Worm (Caenorhabditis elegans) whole organism, L1 larva: ENCODE measurements around the gene chil-17.

ENCODE experiments used
- C16A3.4 ChIP-seq: fragments of 150-350 bp; optimal IDR thresholded peaks from 2 replicates; lab custom pipeline; 2014; ENCODE audit warnings: missing biosample characterization, missing genetic modification characterization
- alr-1 ChIP-seq: fragments of 200-800 bp; sonication (Bioruptor generic); optimal IDR thresholded peaks from 2 replicates; lab custom pipeline; 2018; ENCODE audit warnings: borderline replicate concordance, mild to moderate bottlenecking, missing genetic modification characterization, missing compliant biosample characterization
- aly-2 ChIP-seq: fragments of 150-350 bp; optimal IDR thresholded peaks from 2 replicates; lab custom pipeline; 2014; ENCODE audit warnings: missing biosample characterization, missing genetic modification characterization
- ama-1 ChIP-seq: fragments of 150-350 bp; optimal IDR thresholded peaks from 2 replicates; lab custom pipeline; 2014
- blmp-1 ChIP-seq: fragments of 150-350 bp; optimal IDR thresholded peaks from 2 replicates; lab custom pipeline; 2014; ENCODE audit warnings: missing biosample characterization, missing genetic modification characterization
- ceh-63 ChIP-seq: fragments of 200-800 bp; sonication (Bioruptor generic); optimal IDR thresholded peaks from 2 replicates; lab custom pipeline; 2018; ENCODE audit warnings: mild to moderate bottlenecking, missing genetic modification characterization, missing compliant biosample characterization
- ceh-82 ChIP-seq, 3 experiments: fragments of 150-350 bp in 1 of 3; sonication (generic microtip) in 2 of 3; optimal IDR thresholded peaks; 2 replicates each; lab custom pipeline; 2014 to 2017; ENCODE audit warnings: missing biosample characterization in 3 of 3, missing genetic modification characterization in 3 of 3
- ceh-88 ChIP-seq: fragments of 200-800 bp; sonication (Bioruptor generic); IDR thresholded peaks from 2 replicates; pipeline ENCODE4 v1.3.6; 2022; ENCODE audit warnings: missing genetic modification characterization, missing compliant biosample characterization
- ces-1 ChIP-seq: fragments of 150-350 bp; optimal IDR thresholded peaks from 2 replicates; lab custom pipeline; 2014; ENCODE audit warnings: missing biosample characterization, missing genetic modification reagents, missing genetic modification characterization
- dpl-1 ChIP-seq, 3 experiments: fragments of 150-350 bp in 2 of 3; sonication (generic microtip) in 1 of 3; optimal IDR thresholded peaks; 2 replicates each; lab custom pipeline; 2014 to 2017; ENCODE audit warnings: missing biosample characterization in 3 of 3, missing genetic modification characterization in 3 of 3, missing genetic modification reagents in 3 of 3
- efl-1 ChIP-seq, 4 experiments: fragments of 150-350 bp; optimal IDR thresholded peaks in 3 of 4; peaks in 1 of 4; 1 replicate in 1 of 4; 2 replicates in 3 of 4; lab custom pipeline; 2014; ENCODE audit warnings: missing biosample characterization in 2 of 4, missing genetic modification characterization in 2 of 4, missing genetic modification reagents in 2 of 4
- efl-3 ChIP-seq: fragments of 200-800 bp; sonication (Bioruptor generic); optimal IDR thresholded peaks from 2 replicates; lab custom pipeline; 2018; ENCODE audit warnings: mild to moderate bottlenecking, missing genetic modification characterization, missing compliant biosample characterization
- egl-13 ChIP-seq: sonication (generic microtip); optimal IDR thresholded peaks from 2 replicates; lab custom pipeline; 2016; ENCODE audit warnings: missing genotype, missing genetic modification reagents, missing genetic modification characterization, missing compliant biosample characterization
- egl-27 ChIP-seq, 2 experiments: fragments of 150-350 bp in 1 of 2; sonication (generic microtip); optimal IDR thresholded peaks; 3 replicates each; lab custom pipeline; 2017 to 2018; ENCODE audit warnings: missing biosample characterization in 2 of 2, missing genetic modification characterization in 2 of 2, missing genetic modification reagents in 2 of 2
- elt-2 ChIP-seq: sonication (generic microtip); optimal IDR thresholded peaks from 2 replicates; lab custom pipeline; 2016; ENCODE audit warnings: missing genetic modification characterization, mild to moderate bottlenecking, inconsistent platforms, missing compliant biosample characterization, missing genetic modification reagents
- ets-5 ChIP-seq: fragments of 200-800 bp; sonication (Bioruptor generic); IDR thresholded peaks from 2 replicates; pipeline ENCODE4 v1.3.6; 2022; ENCODE audit warnings: missing genetic modification characterization, missing compliant biosample characterization
- fkh-4 ChIP-seq: sonication (generic microtip); optimal IDR thresholded peaks from 2 replicates; lab custom pipeline; 2016; ENCODE audit warnings: missing compliant biosample characterization, missing genetic modification characterization, borderline replicate concordance
- grh-1 ChIP-seq: fragments of 200-800 bp; sonication (Bioruptor generic); IDR thresholded peaks from 2 replicates; pipeline ENCODE4 v1.3.6; 2022; ENCODE audit warnings: missing genetic modification reagents, missing genetic modification characterization, missing compliant biosample characterization
- hlh-4 ChIP-seq: sonication (generic microtip); optimal IDR thresholded peaks from 2 replicates; lab custom pipeline; 2016; ENCODE audit warnings: mild to moderate bottlenecking, missing genetic modification characterization, missing compliant biosample characterization
- hpl-2 ChIP-seq: fragments of 150-350 bp; optimal IDR thresholded peaks from 2 replicates; lab custom pipeline; 2014; ENCODE audit warnings: missing biosample characterization, missing genetic modification reagents, missing genetic modification characterization
- irx-1 ChIP-seq: sonication (generic microtip); optimal IDR thresholded peaks from 2 replicates; lab custom pipeline; 2016; ENCODE audit warnings: missing genetic modification characterization, missing compliant biosample characterization
- isw-1 ChIP-seq: fragments of 200-800 bp; sonication (Bioruptor generic); IDR thresholded peaks from 2 replicates; pipeline ENCODE4 v1.3.6; 2022; ENCODE audit warnings: missing genetic modification characterization, missing compliant biosample characterization
- jun-1 ChIP-seq: fragments of 150-350 bp; optimal IDR thresholded peaks from 2 replicates; lab custom pipeline; 2014; ENCODE audit warnings: missing biosample characterization, missing genetic modification reagents, missing genetic modification characterization
- lin-14 ChIP-seq: fragments of 200-800 bp; sonication (Bioruptor generic); optimal IDR thresholded peaks from 2 replicates; lab custom pipeline; 2018; ENCODE audit warnings: mild to moderate bottlenecking, missing genetic modification characterization, moderate library complexity, missing compliant biosample characterization
- lin-15B ChIP-seq: fragments of 150-350 bp; sonication (generic microtip); optimal IDR thresholded peaks from 3 replicates; lab custom pipeline; 2014; ENCODE audit warnings: missing biosample characterization, missing genetic modification characterization
- lin-35 ChIP-seq, 2 experiments: fragments of 150-350 bp; optimal IDR thresholded peaks; 2 replicates each; lab custom pipeline; 2014; ENCODE audit warnings: missing biosample characterization in 2 of 2, missing genetic modification characterization in 2 of 2, missing genetic modification reagents in 2 of 2
- lir-3 ChIP-seq: sonication (generic microtip); optimal IDR thresholded peaks from 2 replicates; lab custom pipeline; 2016; ENCODE audit warnings: mild to moderate bottlenecking, missing genetic modification characterization, moderate library complexity, missing compliant biosample characterization; ENCODE audit not compliant: poor library complexity
- lsy-2 ChIP-seq, 2 experiments: fragments of 150-350 bp; optimal IDR thresholded peaks; 2 replicates each; lab custom pipeline; 2014; ENCODE audit warnings: missing biosample characterization in 2 of 2, missing genetic modification characterization in 2 of 2
- mab-9 ChIP-seq: fragments of 200-800 bp; sonication (Bioruptor generic); IDR thresholded peaks from 2 replicates; pipeline ENCODE4 v1.3.6; 2022; ENCODE audit warnings: missing genetic modification reagents, missing genetic modification characterization, missing compliant biosample characterization
- mdl-1 ChIP-seq, 2 experiments: fragments of 150-350 bp; optimal IDR thresholded peaks; 2 replicates each; lab custom pipeline; 2014 to 2017; ENCODE audit warnings: missing biosample characterization in 2 of 2, missing genetic modification characterization in 2 of 2, inconsistent platforms in 1 of 2
- mef-2 ChIP-seq: fragments of 150-350 bp; optimal IDR thresholded peaks from 2 replicates; lab custom pipeline; 2014; ENCODE audit warnings: missing biosample characterization, missing genetic modification characterization
- nhr-19 ChIP-seq: fragments of 200-800 bp; sonication (Bioruptor generic); conservative IDR thresholded peaks from 2 replicates; pipeline ENCODE4 v1.3.6; 2022; ENCODE audit warnings: missing genetic modification characterization, missing compliant biosample characterization
- nhr-20 ChIP-seq: sonication (generic microtip); optimal IDR thresholded peaks from 2 replicates; lab custom pipeline; 2016; ENCODE audit warnings: mild to moderate bottlenecking, missing genetic modification characterization, missing compliant biosample characterization
- nhr-28 ChIP-seq: fragments of 150-350 bp; optimal IDR thresholded peaks from 2 replicates; lab custom pipeline; 2014; ENCODE audit warnings: missing biosample characterization, missing genetic modification characterization
- nhr-85 ChIP-seq: sonication (generic microtip); peaks from one replicate; lab custom pipeline; 2016; ENCODE audit warnings: missing genetic modification characterization, inconsistent platforms, missing compliant biosample characterization
- pax-3 ChIP-seq: fragments of 200-800 bp; sonication (Bioruptor generic); optimal IDR thresholded peaks from 2 replicates; lab custom pipeline; 2018; ENCODE audit warnings: mild to moderate bottlenecking, missing genetic modification characterization, moderate library complexity, missing compliant biosample characterization
- pqm-1 ChIP-seq: sonication (generic microtip); optimal IDR thresholded peaks from 3 replicates; lab custom pipeline; 2017; ENCODE audit warnings: missing biosample characterization, missing genetic modification characterization
- rnt-1 ChIP-seq: sonication (generic microtip); optimal IDR thresholded peaks from 2 replicates; lab custom pipeline; 2016; ENCODE audit warnings: mild to moderate bottlenecking, missing genetic modification characterization, moderate library complexity, missing compliant biosample characterization
- skn-1 ChIP-seq: fragments of 150-350 bp; optimal IDR thresholded peaks from 2 replicates; lab custom pipeline; 2014; ENCODE audit warnings: missing biosample characterization, missing genetic modification characterization
- snu-23 ChIP-seq: sonication (generic microtip); optimal IDR thresholded peaks from 2 replicates; lab custom pipeline; 2016; ENCODE audit warnings: missing genetic modification characterization, missing compliant biosample characterization
- sup-37 ChIP-seq: fragments of 200-800 bp; sonication (Bioruptor generic); optimal IDR thresholded peaks from 2 replicates; lab custom pipeline; 2018; ENCODE audit warnings: mild to moderate bottlenecking, missing genetic modification characterization, missing compliant biosample characterization
- swsn-7 ChIP-seq: sonication (generic microtip); optimal IDR thresholded peaks from 2 replicates; lab custom pipeline; 2016; ENCODE audit warnings: missing genetic modification characterization, missing compliant biosample characterization
- tbx-2 ChIP-seq: sonication (generic microtip); optimal IDR thresholded peaks from 2 replicates; lab custom pipeline; 2016; ENCODE audit warnings: missing genetic modification characterization, missing compliant biosample characterization
- tlp-1 ChIP-seq: fragments of 150-350 bp; optimal IDR thresholded peaks from 2 replicates; lab custom pipeline; 2014; ENCODE audit warnings: missing biosample characterization, missing genetic modification characterization
- unc-62 ChIP-seq: fragments of 150-350 bp; optimal IDR thresholded peaks from 2 replicates; lab custom pipeline; 2014; ENCODE audit warnings: missing biosample characterization, missing genetic modification reagents, missing genetic modification characterization
- vab-15 ChIP-seq: sonication (generic microtip); optimal IDR thresholded peaks from 2 replicates; lab custom pipeline; 2017; ENCODE audit warnings: missing genotype, mild to moderate bottlenecking, missing genetic modification characterization, missing compliant biosample characterization
- xbp-1 ChIP-seq: sonication (generic microtip); optimal IDR thresholded peaks from 2 replicates; lab custom pipeline; 2016; ENCODE audit warnings: missing genetic modification characterization, missing compliant biosample characterization
- ztf-11 ChIP-seq, 2 experiments: sonication (generic microtip); optimal IDR thresholded peaks; 2 replicates each; lab custom pipeline; 2016 to 2017; ENCODE audit warnings: missing genetic modification characterization in 2 of 2, missing biosample characterization in 1 of 2, missing compliant biosample characterization in 1 of 2

Gene chil-17

ce11 chrII:9440060-9440459 is at the start of gene chil-17:
TSS of gene chil-17 (minus strand) at chrII:9440160.
- TF ChIP-seq efl-1 (optimal IDR thresholded peaks at IDR 0.05; lab: Kevin White, UChicago) (no peak), efl-1 (GFP tag; optimal IDR thresholded peaks at IDR 0.05 in 1 of 2; lab: Kevin White, UChicago) (no peak), ztf-11 (tag; optimal IDR thresholded peaks at IDR 0.05; lab: Kevin White, UChicago) (no peak), ama-1 (no peak), mdl-1 (tag; optimal IDR thresholded peaks at IDR 0.05; lab: Kevin White, UChicago) (no peak), ceh-82 (tag; optimal IDR thresholded peaks at IDR 0.05; lab: Kevin White, UChicago) (no peak), elt-2 (tag; lab: Kevin White, UChicago) (no peak), pax-3 (tag; lab: Kevin White, UChicago) (no peak), efl-3 (GFP tag; lab: Kevin White, UChicago) (no peak), lin-35 (GFP tag; optimal IDR thresholded peaks at IDR 0.05; lab: Kevin White, UChicago) (no peak)
- TF ChIP-seq, all 84 proteins: peak for 0

- no peak for TF ChIP-seq sup-37 (GFP tag; lab: Kevin White, UChicago)
- TF ChIP-seq nhr-28 (tag; lab: Kevin White, UChicago): no peak
- TF ChIP-seq pax-3 (tag; lab: Kevin White, UChicago): no peak
- no peak for TF ChIP-seq isw-1 (GFP tag; lab: Robert Waterston, UW)
- no peak for TF ChIP-seq fkh-4 (tag; lab: Kevin White, UChicago)
- peak; percentile 90 for TF ChIP-seq lin-14 (GFP tag; lab: Kevin White, UChicago)
- TF ChIP-seq irx-1 (tag; lab: Kevin White, UChicago): no peak
- no peak for TF ChIP-seq vab-15 (tag; lab: Kevin White, UChicago)
- TF ChIP-seq xbp-1 (tag; lab: Kevin White, UChicago): peak; percentile 18
- peak; percentile 61 for TF ChIP-seq nhr-19 (GFP tag; lab: Robert Waterston, UW)
- no peak for TF ChIP-seq ceh-88
- peak in 2 of 3 experiments; percentile 10 to 16 for TF ChIP-seq dpl-1 (GFP tag; optimal IDR thresholded peaks at IDR 0.05; lab: Kevin White, UChicago)
- no peak for TF ChIP-seq aly-2
- peak; percentile 64 for TF ChIP-seq blmp-1 (tag; lab: Kevin White, UChicago)
- no peak for TF ChIP-seq mef-2 (tag; lab: Kevin White, UChicago)
- peak; percentile 3 to 16 (median 12) for TF ChIP-seq ceh-82 (tag; optimal IDR thresholded peaks at IDR 0.05; lab: Kevin White, UChicago)
- TF ChIP-seq swsn-7 (tag; lab: Kevin White, UChicago): peak; percentile 26
- no peak for TF ChIP-seq ets-5 (GFP tag; lab: Robert Waterston, UW)
- peak; percentile 85 for TF ChIP-seq nhr-20 (tag; lab: Kevin White, UChicago)
- TF ChIP-seq grh-1 (GFP tag; lab: Robert Waterston, UW): peak; percentile 40; the same call in 1 of the 2 replicates
- TF ChIP-seq ceh-63 (GFP tag; lab: Kevin White, UChicago): no peak
- no peak for TF ChIP-seq unc-62 (GFP tag; lab: Kevin White, UChicago)
- TF ChIP-seq egl-27 (tag; optimal IDR thresholded peaks at IDR 0.05; lab: Kevin White, UChicago): peak in 1 of 2 experiments; percentile 20
- TF ChIP-seq lin-15B: no peak
- no peak for TF ChIP-seq egl-13
- TF ChIP-seq ztf-11 (tag; optimal IDR thresholded peaks at IDR 0.05; lab: Kevin White, UChicago): no peak
- TF ChIP-seq mab-9: no peak
- TF ChIP-seq lir-3 (tag; lab: Kevin White, UChicago): peak; percentile 12
- TF ChIP-seq hpl-2 (GFP tag; lab: Kevin White, UChicago): no peak
- peak; percentile 38 for TF ChIP-seq rnt-1 (tag; lab: Kevin White, UChicago)
- peak in 1 of 2 experiments; percentile 73 for TF ChIP-seq mdl-1 (tag; optimal IDR thresholded peaks at IDR 0.05; lab: Kevin White, UChicago)
- no peak for TF ChIP-seq hlh-4 (tag; lab: Kevin White, UChicago)
- peak; percentile 65 for TF ChIP-seq elt-2 (tag; lab: Kevin White, UChicago)
- TF ChIP-seq tlp-1: no peak
- peak; percentile 8 to 11 for TF ChIP-seq efl-1 (optimal IDR thresholded peaks at IDR 0.05; lab: Kevin White, UChicago)
- TF ChIP-seq efl-1 (GFP tag; optimal IDR thresholded peaks at IDR 0.05 in 1 of 2; lab: Kevin White, UChicago): peak in 1 of 2 experiments; percentile 90
- peak; percentile 66 for TF ChIP-seq snu-23 (GFP tag; lab: Kevin White, UChicago)
- TF ChIP-seq ces-1 (GFP tag; lab: Kevin White, UChicago): no peak
- TF ChIP-seq alr-1 (tag; lab: Kevin White, UChicago): no peak
- TF ChIP-seq skn-1: peak; percentile 34
- peak; percentile 94 for TF ChIP-seq nhr-85
- peak; percentile 76 for TF ChIP-seq tbx-2 (tag; lab: Kevin White, UChicago)
- no peak for TF ChIP-seq pqm-1 (tag; lab: Kevin White, UChicago)
- peak; percentile 37 for TF ChIP-seq C16A3.4 (tag; lab: Kevin White, UChicago)
- peak; percentile 11 to 32 for TF ChIP-seq lsy-2 (tag; optimal IDR thresholded peaks at IDR 0.05; lab: Kevin White, UChicago)
- TF ChIP-seq jun-1 (tag; lab: Kevin White, UChicago): peak; percentile 34
These were observed 47.5 kb upstream of the chil-17 start, which contains the start of gene T19H5.4 for ce11 chrII:9487337-9487950. TSS of gene T19H5.4 (minus strand) at chrII:9487387.
